Worm (Caenorhabditis elegans): ENCODE data around the gene cest-24.

ce11 chrV:6336108-6336507 is 19.4 kb downstream of the cest-24 start, which contains the start of gene T28C12.6:
- no peak for TF ChIP-seq fos-1 (tag; optimal IDR thresholded peaks at IDR 0.05)
- TF ChIP-seq unc-62 (GFP tag; optimal IDR thresholded peaks at IDR 0.05) = no peak
- TF ChIP-seq ceh-82 (tag; optimal IDR thresholded peaks at IDR 0.05) = no peak
